Worm (Caenorhabditis elegans): ENCODE results near the gene ceh-13.
A peak's percentile ranks its signal among the peaks of the same experiment; 100 is the strongest.

ceh-13 gene

ce11 chrIII:7555360-7555759 is at the start of gene ceh-13:
Gene ceh-13 (plus strand): TSS chrIII:7555660.
- TF ChIP-seq zip-8 (tag; optimal IDR thresholded peaks at IDR 0.05) (no peak), unc-62 (GFP tag; optimal IDR thresholded peaks at IDR 0.05) (no peak), nhr-76 (tag; optimal IDR thresholded peaks at IDR 0.05) (no peak), nhr-28 (tag; optimal IDR thresholded peaks at IDR 0.05) (no peak), nhr-237 (tag; optimal IDR thresholded peaks at IDR 0.05) (no peak), unc-120 (tag; optimal IDR thresholded peaks at IDR 0.05; ENCODE audit: poor library complexity, severe bottlenecking) (no peak), sptf-1 (tag; optimal IDR thresholded peaks at IDR 0.05) (no peak), ceh-43 (GFP tag; optimal IDR thresholded peaks at IDR 0.05) (no peak), lsy-2 (tag; optimal IDR thresholded peaks at IDR 0.05) (no peak), sem-2 (GFP tag; optimal IDR thresholded peaks at IDR 0.05) (no peak), pha-4 (tag; optimal IDR thresholded peaks at IDR 0.05) (no peak), lin-13 (tag; optimal IDR thresholded peaks at IDR 0.05) (no peak), bed-3 (GFP tag; optimal IDR thresholded peaks at IDR 0.05) (no peak), elt-1 (tag; optimal IDR thresholded peaks at IDR 0.05; ENCODE audit: borderline replicate concordance, insufficient read depth) (no peak), mls-2 (tag; optimal IDR thresholded peaks at IDR 0.05) (no peak), ham-2 (GFP tag; optimal IDR thresholded peaks at IDR 0.05) (no peak), snpc-4 (tag; optimal IDR thresholded peaks at IDR 0.05) (no peak), cnd-1 (tag; optimal IDR thresholded peaks at IDR 0.05) (no peak), drap-1 (GFP tag; optimal IDR thresholded peaks at IDR 0.05) (no peak)

ce11 chrIII:7506983-7507382 is 48.5 kb upstream of the ceh-13 start:
- no peak for TF ChIP-seq cnd-1 (tag; optimal IDR thresholded peaks at IDR 0.05)
- peak; percentile 34 for TF ChIP-seq hlh-1 (tag; optimal IDR thresholded peaks at IDR 0.05)

- no peak for TF ChIP-seq zip-8 (tag; optimal IDR thresholded peaks at IDR 0.05)
- TF ChIP-seq drap-1 (GFP tag; optimal IDR thresholded peaks at IDR 0.05), result no peak
- no peak for TF ChIP-seq elt-3 (tag; optimal IDR thresholded peaks at IDR 0.05)
- no peak for TF ChIP-seq unc-120 (tag; optimal IDR thresholded peaks at IDR 0.05; ENCODE audit: poor library complexity, severe bottlenecking)
- no peak for TF ChIP-seq unc-62 (GFP tag; optimal IDR thresholded peaks at IDR 0.05)
- TF ChIP-seq ztf-11 (tag; optimal IDR thresholded peaks at IDR 0.05), result no peak
- TF ChIP-seq bed-3 (GFP tag; optimal IDR thresholded peaks at IDR 0.05), result no peak
- no peak for TF ChIP-seq nhr-76 (tag; optimal IDR thresholded peaks at IDR 0.05)
- TF ChIP-seq cnd-1 (tag; optimal IDR thresholded peaks at IDR 0.05), result no peak
- no peak for TF ChIP-seq hlh-1 (tag; optimal IDR thresholded peaks at IDR 0.05)
- TF ChIP-seq ceh-39 (tag; optimal IDR thresholded peaks at IDR 0.05), result no peak
Measured at ce11 chrIII:7508128-7508635, 47.3 kb upstream of the ceh-13 start, which contains the start of gene cls-1. Gene cls-1 (plus strand): TSS chrIII:7508178.

ce11 chrIII:7518424-7518823 is 37.0 kb upstream of the ceh-13 start, which contains the start of gene clk-2:
Gene clk-2 (minus strand): TSS chrIII:7518524.
- no peak for TF ChIP-seq elt-1 (tag; optimal IDR thresholded peaks at IDR 0.05; ENCODE audit: borderline replicate concordance, insufficient read depth)
- TF ChIP-seq nhr-2 (tag; optimal IDR thresholded peaks at IDR 0.05), result no peak
- TF ChIP-seq mab-5 (tag; optimal IDR thresholded peaks at IDR 0.05), result no peak
- no peak for TF ChIP-seq elt-3 (tag; optimal IDR thresholded peaks at IDR 0.05)
- no peak for TF ChIP-seq mls-2 (tag; optimal IDR thresholded peaks at IDR 0.05)
- no peak for TF ChIP-seq nhr-237 (tag; optimal IDR thresholded peaks at IDR 0.05)
- no peak for TF ChIP-seq ham-2 (GFP tag; optimal IDR thresholded peaks at IDR 0.05)
- no peak for TF ChIP-seq ceh-39 (tag; optimal IDR thresholded peaks at IDR 0.05)
- TF ChIP-seq ztf-11 (tag; optimal IDR thresholded peaks at IDR 0.05), result no peak
- no peak for TF ChIP-seq snpc-4 (tag; optimal IDR thresholded peaks at IDR 0.05)
- no peak for TF ChIP-seq unc-62 (GFP tag; optimal IDR thresholded peaks at IDR 0.05)
- no peak for TF ChIP-seq zip-8 (tag; optimal IDR thresholded peaks at IDR 0.05)
- TF ChIP-seq unc-39 (tag; optimal IDR thresholded peaks at IDR 0.05), result no peak
- no peak for TF ChIP-seq ceh-83 (GFP tag; optimal IDR thresholded peaks at IDR 0.05)
- no peak for TF ChIP-seq sptf-1 (tag; optimal IDR thresholded peaks at IDR 0.05)
- TF ChIP-seq unc-120 (tag; optimal IDR thresholded peaks at IDR 0.05; ENCODE audit: poor library complexity, severe bottlenecking), result no peak
- TF ChIP-seq tbx-8 (GFP tag; optimal IDR thresholded peaks at IDR 0.05), result no peak

- TF ChIP-seq hlh-1 (tag; optimal IDR thresholded peaks at IDR 0.05), result no peak
- TF ChIP-seq mls-2 (tag; optimal IDR thresholded peaks at IDR 0.05), result peak; percentile 47
- peak; percentile 70 for TF ChIP-seq sptf-1 (tag; optimal IDR thresholded peaks at IDR 0.05)
- TF ChIP-seq cnd-1 (tag; optimal IDR thresholded peaks at IDR 0.05), result peak; percentile 65
- TF ChIP-seq snpc-4 (tag; optimal IDR thresholded peaks at IDR 0.05), result no peak
- TF ChIP-seq drap-1 (GFP tag; optimal IDR thresholded peaks at IDR 0.05), result peak; percentile 74
- peak; percentile 59 for TF ChIP-seq lin-13 (tag; optimal IDR thresholded peaks at IDR 0.05)
- TF ChIP-seq pha-4 (tag; optimal IDR thresholded peaks at IDR 0.05), result peak; percentile 38
- TF ChIP-seq bed-3 (GFP tag; optimal IDR thresholded peaks at IDR 0.05), result no peak
- TF ChIP-seq M03D4.4 (tag; optimal IDR thresholded peaks at IDR 0.05), result peak; percentile 29
- TF ChIP-seq sem-2 (GFP tag; optimal IDR thresholded peaks at IDR 0.05), result peak; percentile 33
- peak; percentile 18 for TF ChIP-seq ceh-83 (GFP tag; optimal IDR thresholded peaks at IDR 0.05)
- peak; percentile 51 for TF ChIP-seq lin-32 (GFP tag; optimal IDR thresholded peaks at IDR 0.05)
- peak; percentile 17 for TF ChIP-seq unc-120 (tag; optimal IDR thresholded peaks at IDR 0.05; ENCODE audit: poor library complexity, severe bottlenecking)
Measured at ce11 chrIII:7520672-7521071, 34.8 kb upstream of the ceh-13 start, which contains the start of the genes cux-7 and C07H6.2. Gene cux-7 (minus strand): TSS chrIII:7520845. Gene C07H6.2 (plus strand): TSS chrIII:7521009.

Data from whole organism, mixed stage, embryonic.